Worm (Caenorhabditis elegans) whole organism, L2 larva: ENCODE measurements around the gene srg-24.

Experiments
- C34F6.9 ChIP-seq: fragments of 150-350 bp; optimal IDR thresholded peaks from 2 replicates; lab custom pipeline; 2014; ENCODE audit warnings: missing biosample characterization, missing genetic modification characterization
- F13H6.1 ChIP-seq: sonication (generic microtip); optimal IDR thresholded peaks from 2 replicates; lab custom pipeline; 2016; ENCODE audit warnings: missing genetic modification characterization, missing compliant biosample characterization
- R02D3.7 ChIP-seq: fragments of 150-350 bp; optimal IDR thresholded peaks from 2 replicates; lab custom pipeline; 2014; ENCODE audit warnings: missing biosample characterization, missing genetic modification characterization
- Y55F3AM.14 ChIP-seq: fragments of 200-800 bp; sonication (Bioruptor generic); optimal IDR thresholded peaks from 2 replicates; lab custom pipeline; 2018; ENCODE audit warnings: mild to moderate bottlenecking, missing genetic modification characterization, missing compliant biosample characterization
- ZK546.5 ChIP-seq: sonication (generic microtip); optimal IDR thresholded peaks from 2 replicates; lab custom pipeline; 2017; ENCODE audit warnings: missing biosample characterization, missing genetic modification characterization
- alr-1 ChIP-seq: fragments of 150-350 bp; optimal IDR thresholded peaks from 2 replicates; lab custom pipeline; 2014; ENCODE audit warnings: missing biosample characterization, missing genetic modification characterization
- aly-2 ChIP-seq: fragments of 150-350 bp; optimal IDR thresholded peaks from 2 replicates; lab custom pipeline; 2014; ENCODE audit warnings: missing biosample characterization, missing genetic modification characterization
- ama-1 ChIP-seq: fragments of 150-350 bp; optimal IDR thresholded peaks from 2 replicates; lab custom pipeline; 2018; ENCODE audit warnings: inconsistent platforms
- blmp-1 ChIP-seq: sonication (generic microtip); optimal IDR thresholded peaks from 2 replicates; lab custom pipeline; 2017; ENCODE audit warnings: missing genetic modification characterization, mild to moderate bottlenecking, missing compliant biosample characterization, antibody characterized with exemption, moderate library complexity; ENCODE audit not compliant: insufficient read depth
- ceh-16 ChIP-seq: fragments of 150-350 bp; optimal IDR thresholded peaks from 2 replicates; lab custom pipeline; 2014; ENCODE audit warnings: missing biosample characterization, missing genetic modification characterization
- crh-2 ChIP-seq: sonication (generic microtip); optimal IDR thresholded peaks from 2 replicates; lab custom pipeline; 2017; ENCODE audit warnings: missing biosample characterization, missing genetic modification characterization
- dmd-4 ChIP-seq: sonication (generic microtip); optimal IDR thresholded peaks from 2 replicates; lab custom pipeline; 2017; ENCODE audit warnings: missing biosample characterization, missing genetic modification characterization
- egl-27 ChIP-seq: sonication (generic microtip); optimal IDR thresholded peaks from 3 replicates; lab custom pipeline; 2017; ENCODE audit warnings: missing biosample characterization, missing genetic modification reagents, missing genetic modification characterization
- elt-1 ChIP-seq: fragments of 150-350 bp; optimal IDR thresholded peaks from 2 replicates; lab custom pipeline; 2014; ENCODE audit warnings: missing biosample characterization, missing genetic modification characterization
- elt-3 ChIP-seq: sonication (generic microtip); optimal IDR thresholded peaks from 2 replicates; lab custom pipeline; 2017; ENCODE audit warnings: missing biosample characterization, missing genetic modification characterization
- lin-11 ChIP-seq: fragments of 150-350 bp; sonication (generic microtip); optimal IDR thresholded peaks from 2 replicates; lab custom pipeline; 2014; ENCODE audit warnings: missing biosample characterization, missing genetic modification characterization, inconsistent platforms, mixed read lengths
- lsy-2 ChIP-seq, 2 experiments: fragments of 150-350 bp in 1 of 2; sonication (generic microtip) in 1 of 2; optimal IDR thresholded peaks; 2 replicates each; lab custom pipeline; 2014 to 2017; ENCODE audit warnings: missing biosample characterization in 2 of 2, missing genetic modification characterization in 2 of 2
- mab-5 ChIP-seq: fragments of 150-350 bp; optimal IDR thresholded peaks from 2 replicates; lab custom pipeline; 2014; ENCODE audit warnings: missing biosample characterization, missing genetic modification characterization
- mbf-1 ChIP-seq: sonication (generic microtip); optimal IDR thresholded peaks from 2 replicates; lab custom pipeline; 2017; ENCODE audit warnings: missing biosample characterization, missing genetic modification characterization
- mdl-1 ChIP-seq, 2 experiments: fragments of 150-350 bp in 1 of 2; sonication (generic microtip) in 1 of 2; optimal IDR thresholded peaks; 2 replicates each; lab custom pipeline; 2017; ENCODE audit warnings: missing biosample characterization in 2 of 2, missing genetic modification characterization in 2 of 2
- nhr-129 ChIP-seq: fragments of 150-350 bp; optimal IDR thresholded peaks from 2 replicates; lab custom pipeline; 2014; ENCODE audit warnings: missing biosample characterization, missing genetic modification characterization
- nhr-23 ChIP-seq: fragments of 150-350 bp; optimal IDR thresholded peaks from 2 replicates; lab custom pipeline; 2014; ENCODE audit warnings: missing biosample characterization, missing genetic modification reagents, missing genetic modification characterization
- nhr-237 ChIP-seq: fragments of 150-350 bp; optimal IDR thresholded peaks from 2 replicates; lab custom pipeline; 2014; ENCODE audit warnings: missing biosample characterization, missing genetic modification characterization
- nhr-25 ChIP-seq: fragments of 150-350 bp; sonication (generic microtip); optimal IDR thresholded peaks from 3 replicates; lab custom pipeline; 2014; ENCODE audit warnings: missing biosample characterization, missing genetic modification characterization
- nhr-6 ChIP-seq: fragments of 150-350 bp; optimal IDR thresholded peaks from 2 replicates; lab custom pipeline; 2014; ENCODE audit warnings: missing biosample characterization, missing genetic modification characterization
- peb-1 ChIP-seq: fragments of 150-350 bp; optimal IDR thresholded peaks from 2 replicates; lab custom pipeline; 2014; ENCODE audit warnings: missing biosample characterization, missing genetic modification characterization
- sem-4 ChIP-seq: fragments of 150-350 bp; optimal IDR thresholded peaks from 2 replicates; lab custom pipeline; 2014; ENCODE audit warnings: missing biosample characterization, missing genetic modification reagents, missing genetic modification characterization
- skn-1 ChIP-seq: sonication (generic microtip); optimal IDR thresholded peaks from 2 replicates; lab custom pipeline; 2017; ENCODE audit warnings: missing biosample characterization, missing genetic modification characterization
- sma-3 ChIP-seq: sonication (generic microtip); optimal IDR thresholded peaks from 2 replicates; lab custom pipeline; 2016; ENCODE audit warnings: missing genetic modification reagents, missing genetic modification characterization, missing compliant biosample characterization
- sma-9 ChIP-seq, 2 experiments: fragments of 150-350 bp in 1 of 2; sonication (generic microtip) in 1 of 2; optimal IDR thresholded peaks; 2 replicates each; lab custom pipeline; 2014 to 2016; ENCODE audit warnings: missing genetic modification characterization in 2 of 2, mild to moderate bottlenecking in 1 of 2, missing biosample characterization in 1 of 2, missing compliant biosample characterization in 1 of 2, missing genetic modification reagents in 1 of 2, moderate library complexity in 1 of 2
- snpc-4 ChIP-seq: fragments of 150-350 bp; optimal IDR thresholded peaks from 2 replicates; lab custom pipeline; 2014; ENCODE audit warnings: missing biosample characterization, missing genetic modification characterization
- unc-39 ChIP-seq: fragments of 150-350 bp; optimal IDR thresholded peaks from 2 replicates; lab custom pipeline; 2014; ENCODE audit warnings: missing biosample characterization, missing genetic modification characterization
- unc-62 ChIP-seq: fragments of 150-350 bp; optimal IDR thresholded peaks from 2 replicates; lab custom pipeline; 2014; ENCODE audit warnings: missing biosample characterization, missing genetic modification reagents, missing genetic modification characterization
- zag-1 ChIP-seq: fragments of 150-350 bp; optimal IDR thresholded peaks from 2 replicates; lab custom pipeline; 2014; ENCODE audit warnings: missing biosample characterization, missing genetic modification characterization
- ztf-1 ChIP-seq: fragments of 200-800 bp; sonication (Bioruptor generic); conservative IDR thresholded peaks from 2 replicates; pipeline ENCODE4 v1.3.6; 2022; ENCODE audit warnings: missing genetic modification characterization, missing compliant biosample characterization
- ztf-11 ChIP-seq: sonication (generic microtip); optimal IDR thresholded peaks from 2 replicates; lab custom pipeline; 2017; ENCODE audit warnings: missing biosample characterization, missing genetic modification characterization

Gene srg-24

DNA sequence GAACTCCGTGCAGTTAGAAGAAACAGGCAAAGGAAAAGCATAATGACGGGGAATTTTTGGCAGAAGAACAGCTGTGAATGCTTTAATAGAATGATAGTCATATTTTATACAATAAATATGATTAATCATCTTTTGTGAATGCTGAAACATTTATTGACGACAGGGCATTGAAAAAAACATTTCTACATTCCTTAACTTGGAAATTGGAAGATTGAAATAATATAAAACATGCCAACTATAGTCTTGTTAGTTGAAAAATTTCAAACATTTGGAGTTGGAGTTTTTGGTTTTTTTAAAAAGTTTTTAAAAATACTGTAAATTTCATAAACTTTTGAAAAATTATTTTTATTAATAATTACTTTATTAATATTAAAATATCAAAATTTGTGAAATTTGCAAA, 3.6 kb downstream of the srg-24 start, which contains the start of gene Y25C1A.14:
Gene Y25C1A.14, minus strand, starts transcription at position 101 of the 400 bp plus-strand sequence.
- TF ChIP-seq egl-27 (no peak), F13H6.1 (tag; lab: Kevin White, UChicago) (no peak), nhr-129 (tag; lab: Kevin White, UChicago) (no peak), sma-3 (GFP tag; lab: Kevin White, UChicago) (no peak), elt-1 (no peak), mab-5 (tag; lab: Kevin White, UChicago) (no peak), zag-1 (tag; lab: Kevin White, UChicago) (no peak), peb-1 (no peak), ztf-11 (tag; lab: Kevin White, UChicago) (no peak), ceh-16 (tag; lab: Kevin White, UChicago) (no peak), blmp-1 (tag; lab: Kevin White, UChicago) (no peak), ama-1 (no peak), Y55F3AM.14 (GFP tag; lab: Kevin White, UChicago) (no peak)

DNA sequence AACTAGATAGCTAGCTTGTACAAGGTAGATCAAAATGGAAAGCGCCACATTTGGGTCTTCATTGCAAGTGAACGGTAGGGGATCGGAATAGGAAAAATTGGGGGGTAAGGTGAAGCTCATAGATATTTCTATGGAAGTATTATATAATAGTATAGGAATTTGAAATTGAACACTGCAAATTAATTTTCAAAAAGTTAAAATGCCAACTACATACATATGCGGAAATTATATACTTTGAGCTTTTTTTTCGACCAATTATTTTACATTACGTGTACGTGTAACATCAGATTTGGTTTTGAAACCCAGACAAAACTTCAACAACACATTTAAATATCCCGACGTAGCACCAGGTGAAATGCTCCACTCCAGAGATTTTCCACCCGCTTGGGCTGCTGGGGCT, 4.4 kb downstream of the srg-24 start, which contains the start of gene srg-23:
Gene srg-23, minus strand, starts transcription at position 101 of the 400 bp plus-strand sequence.
- TF ChIP-seq unc-39 (no peak), ama-1 (no peak), ZK546.5 (tag; lab: Kevin White, UChicago) (no peak), nhr-6 (tag; lab: Kevin White, UChicago) (no peak), egl-27 (no peak), skn-1 (tag; lab: Kevin White, UChicago) (no peak), alr-1 (tag; lab: Kevin White, UChicago) (no peak), R02D3.7 (tag; lab: Kevin White, UChicago) (no peak), crh-2 (tag; lab: Kevin White, UChicago) (no peak), ztf-1 (GFP tag; lab: Robert Waterston, UW) (no peak)
- TF ChIP-seq, all 48 proteins: peak for 0

DNA sequence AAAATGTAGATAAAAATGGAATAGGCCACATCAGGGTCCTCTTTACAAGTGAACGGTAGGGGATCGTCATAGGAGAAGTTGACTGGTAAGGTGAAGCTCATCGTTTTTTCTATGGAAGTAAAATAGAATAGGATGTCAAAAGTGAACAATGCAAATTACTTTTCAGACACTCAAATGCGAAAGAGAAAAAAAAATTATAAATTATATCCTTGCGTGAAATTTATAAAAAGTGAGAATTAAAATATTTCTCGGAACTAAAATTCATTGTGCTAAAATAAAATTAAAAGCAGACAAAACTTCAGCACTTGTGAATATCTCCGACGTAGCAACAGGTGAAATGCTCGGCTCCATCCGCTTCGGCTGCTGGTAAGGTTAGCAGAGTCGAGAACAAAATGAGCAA, 7.1 kb downstream of the srg-24 start, which contains the start of gene srg-22:
Gene srg-22, minus strand, starts transcription at position 101 of the 400 bp plus-strand sequence.
- TF ChIP-seq ZK546.5 (tag; lab: Kevin White, UChicago) (no peak), nhr-25 (tag; lab: Kevin White, UChicago) (no peak), crh-2 (tag; lab: Kevin White, UChicago) (no peak), C34F6.9 (tag; lab: Kevin White, UChicago) (no peak), unc-62 (GFP tag; lab: Kevin White, UChicago) (no peak), peb-1 (no peak), ztf-11 (tag; lab: Kevin White, UChicago) (no peak), mdl-1 (tag; optimal IDR thresholded peaks at IDR 0.05; lab: Kevin White, UChicago) (no peak), sma-9 (GFP tag; optimal IDR thresholded peaks at IDR 0.05; lab: Kevin White, UChicago) (no peak), sma-9 (tag; optimal IDR thresholded peaks at IDR 0.05; lab: Kevin White, UChicago) (no peak), sma-3 (GFP tag; lab: Kevin White, UChicago) (no peak), lin-11 (no peak), dmd-4 (tag; lab: Kevin White, UChicago) (no peak), F13H6.1 (tag; lab: Kevin White, UChicago) (no peak)
- TF ChIP-seq, all 48 proteins: peak for 0

- no peak for TF ChIP-seq F13H6.1 (tag; lab: Kevin White, UChicago)
- no peak for TF ChIP-seq lsy-2 (tag; optimal IDR thresholded peaks at IDR 0.05; lab: Kevin White, UChicago)
- no peak for TF ChIP-seq zag-1 (tag; lab: Kevin White, UChicago)
- no peak for TF ChIP-seq alr-1 (tag; lab: Kevin White, UChicago)
- TF ChIP-seq, all 48 proteins: peak for 0
These were observed 9.2 kb downstream of the srg-24 start, which contains the start of gene srg-21 for ce11 chrII:3091268-3091667. Gene srg-21 (minus strand): TSS chrII:3091368.

DNA sequence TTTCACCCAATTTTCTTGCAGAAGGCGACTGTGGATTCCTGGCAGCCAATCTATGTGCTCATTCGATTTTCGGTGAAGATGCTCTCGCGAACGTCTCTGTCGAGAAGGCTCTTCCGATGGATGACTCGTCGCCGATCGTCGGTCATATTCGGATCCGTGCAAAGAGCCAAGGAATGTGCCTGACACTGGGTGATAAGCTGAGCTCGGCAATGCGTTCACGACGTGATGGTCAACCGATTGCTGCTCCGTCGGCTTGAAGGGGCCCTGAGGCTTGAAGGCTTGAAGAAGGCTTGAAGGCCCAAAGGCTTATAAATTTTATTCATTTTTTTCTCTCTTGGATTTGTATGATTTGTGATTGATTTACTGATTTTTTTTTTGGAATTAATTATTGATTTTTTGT, 13.3 kb downstream of the srg-24 start:
- TF ChIP-seq nhr-237 (tag; lab: Kevin White, UChicago) (no peak), elt-3 (tag; lab: Kevin White, UChicago) (no peak), aly-2 (tag; lab: Kevin White, UChicago) (no peak), snpc-4 (tag; lab: Kevin White, UChicago) (no peak), sem-4 (tag; lab: Kevin White, UChicago) (no peak), unc-62 (GFP tag; lab: Kevin White, UChicago) (no peak), sma-9 (GFP tag; optimal IDR thresholded peaks at IDR 0.05; lab: Kevin White, UChicago) (no peak), sma-9 (tag; optimal IDR thresholded peaks at IDR 0.05; lab: Kevin White, UChicago) (no peak), mdl-1 (tag; optimal IDR thresholded peaks at IDR 0.05; lab: Kevin White, UChicago) (no peak), alr-1 (tag; lab: Kevin White, UChicago) (no peak), R02D3.7 (tag; lab: Kevin White, UChicago) (no peak), nhr-23 (tag; lab: Kevin White, UChicago) (no peak), egl-27 (no peak), Y55F3AM.14 (GFP tag; lab: Kevin White, UChicago) (no peak), mbf-1 (tag; lab: Kevin White, UChicago) (no peak)
